Fruit fly (Drosophila melanogaster) Kc167 (cell line): ENCODE measurements around the gene Coa8.

Source experiments
- Myc ChIP-seq: fragments of >200 bp; optimal IDR thresholded peaks from 2 replicates; lab custom pipeline; 2017; ENCODE audit warnings: missing external identifiers
- Sin3A ChIP-seq: fragments of >200 bp; optimal IDR thresholded peaks from 2 replicates; lab custom pipeline; 2018; ENCODE audit warnings: missing external identifiers
- h ChIP-seq: fragments of >200 bp; optimal IDR thresholded peaks from 3 replicates; lab custom pipeline; 2018; ENCODE audit warnings: missing external identifiers
- insv ChIP-seq: fragments of >200 bp; optimal IDR thresholded peaks from 3 replicates; lab custom pipeline; 2018; ENCODE audit warnings: missing external identifiers
- psq ChIP-seq: fragments of >200 bp; optimal IDR thresholded peaks from 2 replicates; lab custom pipeline; 2017; ENCODE audit warnings: missing external identifiers
- ttk ChIP-seq: sonication (Bioruptor generic); optimal IDR thresholded peaks from 2 replicates; lab custom pipeline; 2017; ENCODE audit warnings: missing external identifiers

Coa8 gene

DNA sequence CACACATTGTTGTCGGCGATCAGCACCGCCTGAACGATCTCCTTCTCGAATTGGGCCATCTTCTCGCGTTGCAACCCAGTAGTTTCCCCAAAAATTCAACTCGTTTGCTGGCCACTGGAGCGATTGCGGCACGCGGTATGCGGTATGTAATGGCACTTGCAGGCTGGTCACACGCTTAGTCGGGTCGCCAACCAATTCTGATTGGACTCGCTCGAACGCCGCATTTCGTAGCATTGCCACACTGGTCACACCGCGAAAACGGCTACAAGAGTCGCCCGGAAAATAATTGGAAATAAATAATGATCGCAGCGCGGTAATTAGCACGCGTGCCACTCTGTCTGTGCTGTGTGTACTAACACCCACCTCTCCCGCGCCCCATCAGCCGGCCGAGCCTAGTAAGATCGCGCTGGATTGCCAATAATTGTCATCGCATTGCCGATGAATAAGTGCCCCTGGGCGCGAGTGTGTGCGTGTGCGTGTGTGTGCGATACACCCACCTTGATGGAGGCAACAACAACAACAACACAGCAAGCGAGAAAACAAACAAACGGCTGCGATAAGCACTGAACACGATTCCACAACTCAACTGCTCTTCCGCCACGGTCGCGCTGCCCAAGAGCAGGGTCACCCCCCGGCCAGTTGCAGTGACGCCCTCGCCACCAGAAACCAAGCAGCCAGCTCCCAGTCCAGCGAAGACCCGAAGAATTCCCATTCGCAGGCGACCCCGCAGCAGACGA lies 42.9 kb downstream of the Coa8 start, which contains the start of the genes eIF2Bepsilon and Ocrl:
Gene eIF2Bepsilon, minus strand, starts transcription at position 110 of the 737 bp plus-strand sequence.
Gene Ocrl, plus strand, starts transcription at position 217 of the 737 bp plus-strand sequence.
- TF ChIP-seq insv (lab: Kevin White, UChicago), result peak; percentile 93
- TF ChIP-seq psq, result no peak
- TF ChIP-seq Myc (lab: Kevin White, UChicago), result no peak
- TF ChIP-seq ttk (lab: Kevin White, UChicago), result no peak
- no peak for TF ChIP-seq Sin3A (lab: Kevin White, UChicago)
- TF ChIP-seq h (lab: Kevin White, UChicago), result no peak

DNA sequence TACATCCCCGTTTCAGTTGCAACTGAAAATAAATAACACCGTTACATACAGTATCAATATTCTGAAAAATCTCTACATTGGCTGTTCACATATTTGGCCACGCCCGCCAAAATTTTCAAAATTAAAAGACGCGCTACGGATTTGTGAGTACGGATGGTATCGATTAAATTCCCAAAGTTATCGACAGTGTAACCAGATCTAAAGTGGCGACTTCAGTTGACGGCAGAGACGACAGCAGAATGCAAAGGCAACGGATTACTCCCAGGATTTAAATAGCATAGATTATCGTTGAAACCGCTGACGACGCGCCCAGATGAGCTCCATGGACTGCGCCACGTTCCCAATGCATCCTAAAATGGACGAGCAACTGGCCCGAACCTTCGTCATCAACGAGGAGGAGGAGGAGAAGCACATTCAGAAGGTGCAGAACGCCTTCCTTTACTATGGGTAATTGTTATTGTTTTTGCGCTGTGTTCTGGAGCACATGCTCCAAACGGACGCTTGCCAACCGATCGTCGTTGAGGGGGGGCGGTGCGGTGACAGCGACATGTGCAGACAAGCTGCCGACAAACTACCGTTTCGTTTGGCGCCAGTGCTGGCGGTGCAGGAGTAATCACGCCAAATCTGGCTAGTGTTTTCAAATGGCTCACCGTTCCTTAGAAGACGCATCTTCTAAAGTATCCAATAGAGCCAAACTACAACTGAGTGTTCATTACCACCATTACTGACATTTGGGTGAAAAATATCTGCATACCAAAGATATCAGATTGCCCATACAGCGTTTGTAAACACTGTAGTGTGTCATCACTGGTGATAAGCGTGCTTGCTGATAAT lies 47.6 kb downstream of the Coa8 start, which contains the start of gene CG11596:
Gene CG11596, plus strand, starts transcription at position 211 of the 834 bp plus-strand sequence.
- TF ChIP-seq psq, result no peak
- no peak for TF ChIP-seq insv (lab: Kevin White, UChicago)
- no peak for TF ChIP-seq Sin3A (lab: Kevin White, UChicago)
- TF ChIP-seq ttk (lab: Kevin White, UChicago), result no peak
- no peak for TF ChIP-seq Myc (lab: Kevin White, UChicago)
- no peak for TF ChIP-seq h (lab: Kevin White, UChicago)
